Fruit fly (Drosophila melanogaster) whole organism, wandering third instar larva: Measurements from ENCODE around the gene Baldspot.

Source experiments
- Abd-B ChIP-seq: fragments of >200 bp; optimal IDR thresholded peaks from 2 replicates; lab custom pipeline; 2017; ENCODE audit warnings: missing biosample characterization, missing genetic modification characterization
- CG32264 ChIP-seq: fragments of 200-800 bp; sonication (Bioruptor generic); optimal IDR thresholded peaks from 2 replicates; lab custom pipeline; 2016; ENCODE audit warnings: missing biosample characterization, missing genetic modification characterization
- CrebA ChIP-seq: fragments of 200-800 bp; sonication (Bioruptor generic); optimal IDR thresholded peaks from 2 replicates; lab custom pipeline; 2016; ENCODE audit warnings: missing biosample characterization, mild to moderate bottlenecking, missing genetic modification characterization, borderline replicate concordance
- Dfd ChIP-seq: fragments of >200 bp; optimal IDR thresholded peaks from 2 replicates; lab custom pipeline; 2017; ENCODE audit warnings: missing biosample characterization, missing genetic modification characterization
- Hnf4 ChIP-seq: fragments of 200-800 bp; sonication (Bioruptor generic); optimal IDR thresholded peaks from 2 replicates; lab custom pipeline; 2016; ENCODE audit warnings: missing biosample characterization, mild to moderate bottlenecking, missing genetic modification characterization
- Hr78 ChIP-seq: fragments of >200 bp; optimal IDR thresholded peaks from 2 replicates; lab custom pipeline; 2017; ENCODE audit warnings: missing biosample characterization, missing genetic modification characterization
- Hr83 ChIP-seq: fragments of 200-300 bp; sonication (Bioruptor generic); optimal IDR thresholded peaks from 2 replicates; lab custom pipeline; 2016; ENCODE audit warnings: missing biosample characterization, mild to moderate bottlenecking, missing genetic modification characterization, moderate library complexity; ENCODE audit not compliant: poor library complexity, severe bottlenecking
- Jra ChIP-seq: sonication (Bioruptor generic); optimal IDR thresholded peaks from 2 replicates; lab custom pipeline; 2016; ENCODE audit warnings: missing biosample characterization, missing genetic modification characterization
- Mio ChIP-seq: sonication (Bioruptor generic); optimal IDR thresholded peaks from 2 replicates; lab custom pipeline; 2016; ENCODE audit warnings: missing biosample characterization, missing genetic modification characterization
- Myc ChIP-seq: fragments of >200 bp; optimal IDR thresholded peaks from 2 replicates; lab custom pipeline; 2017
- N ChIP-seq: fragments of >200 bp; optimal IDR thresholded peaks from 2 replicates; lab custom pipeline; 2018; ENCODE audit warnings: missing biosample characterization, missing external identifiers, missing genetic modification characterization
- OdsH ChIP-seq: fragments of 200-800 bp; sonication (Bioruptor generic); optimal IDR thresholded peaks from 2 replicates; lab custom pipeline; 2016; ENCODE audit warnings: missing biosample characterization, mild to moderate bottlenecking, missing genetic modification characterization
- Rel ChIP-seq, 2 experiments: fragments of 200-800 bp; sonication (Bioruptor generic) in 1 of 2; optimal IDR thresholded peaks; 2 replicates in 1 of 2; 3 replicates in 1 of 2; lab custom pipeline; 2016 to 2019; ENCODE audit warnings: mild to moderate bottlenecking in 2 of 2, missing biosample characterization in 2 of 2, missing genetic modification characterization in 2 of 2, moderate library complexity in 1 of 2
- Sp1 ChIP-seq: fragments of 200-800 bp; sonication (Bioruptor generic); optimal IDR thresholded peaks from 3 replicates; lab custom pipeline; 2019; ENCODE audit warnings: missing biosample characterization, mild to moderate bottlenecking, missing genetic modification characterization, moderate library complexity
- Vsx2 ChIP-seq: fragments of 200-300, 225-300 bp; sonication (Bioruptor generic); optimal IDR thresholded peaks from 2 replicates; lab custom pipeline; 2018; ENCODE audit warnings: missing biosample characterization, missing genetic modification characterization; ENCODE audit not compliant: partially characterized antibody
- br ChIP-seq: fragments of 200-800 bp; sonication (Bioruptor generic); optimal IDR thresholded peaks from 2 replicates; lab custom pipeline; 2016; ENCODE audit warnings: missing biosample characterization, missing genetic modification characterization
- dmrt93B ChIP-seq: fragments of 200-800 bp; sonication (Bioruptor generic); optimal IDR thresholded peaks from 2 replicates; lab custom pipeline; 2018; ENCODE audit warnings: missing biosample characterization, mild to moderate bottlenecking, missing genetic modification characterization
- dsf ChIP-seq: sonication (Bioruptor generic); optimal IDR thresholded peaks from 2 replicates; lab custom pipeline; 2016; ENCODE audit warnings: missing biosample characterization, missing genetic modification characterization, borderline replicate concordance
- ey ChIP-seq: fragments of 200-800 bp; sonication (Bioruptor generic); optimal IDR thresholded peaks from 2 replicates; lab custom pipeline; 2016; ENCODE audit warnings: missing biosample characterization, missing genetic modification characterization
- foxo ChIP-seq, 2 experiments: fragments of 200-800 bp; sonication (Bioruptor generic); optimal IDR thresholded peaks; 2 replicates in 1 of 2; 3 replicates in 1 of 2; lab custom pipeline; 2016 to 2017; ENCODE audit warnings: missing biosample characterization in 2 of 2, missing genetic modification characterization in 2 of 2
- fru ChIP-seq: fragments of 200-800 bp; sonication (Bioruptor generic); optimal IDR thresholded peaks from 3 replicates; lab custom pipeline; 2016; ENCODE audit warnings: missing biosample characterization, mild to moderate bottlenecking, missing genetic modification characterization
- h ChIP-seq: fragments of 200-800 bp; sonication (Bioruptor generic); optimal IDR thresholded peaks from 3 replicates; lab custom pipeline; 2016; ENCODE audit warnings: missing biosample characterization, mild to moderate bottlenecking, missing genetic modification characterization
- lola ChIP-seq: fragments of >200 bp; optimal IDR thresholded peaks from 2 replicates; lab custom pipeline; 2017; ENCODE audit warnings: missing biosample characterization, missing genetic modification characterization
- pan ChIP-seq: fragments of >200 bp; optimal IDR thresholded peaks from 2 replicates; lab custom pipeline; 2017
- psq ChIP-seq: fragments of 200-800 bp; sonication (Bioruptor generic); optimal IDR thresholded peaks from 3 replicates; lab custom pipeline; 2017; ENCODE audit warnings: missing biosample characterization, mild to moderate bottlenecking, missing genetic modification characterization, moderate library complexity
- rgr ChIP-seq: fragments of 200-800 bp; sonication (Bioruptor generic); optimal IDR thresholded peaks from 3 replicates; lab custom pipeline; 2016; ENCODE audit warnings: missing biosample characterization, mild to moderate bottlenecking, missing genetic modification characterization
- sage ChIP-seq: fragments of 200-800 bp; sonication (Bioruptor generic); optimal IDR thresholded peaks from 2 replicates; lab custom pipeline; 2016; ENCODE audit warnings: missing biosample characterization, mild to moderate bottlenecking, missing genetic modification characterization
- tai ChIP-seq: sonication (Bioruptor generic); optimal IDR thresholded peaks from 2 replicates; lab custom pipeline; 2016; ENCODE audit warnings: missing biosample characterization, missing genetic modification characterization
- woc ChIP-seq: sonication (Bioruptor generic); optimal IDR thresholded peaks from 2 replicates; lab custom pipeline; 2016; ENCODE audit warnings: missing biosample characterization, mild to moderate bottlenecking, missing genetic modification characterization

Gene Baldspot

DNA sequence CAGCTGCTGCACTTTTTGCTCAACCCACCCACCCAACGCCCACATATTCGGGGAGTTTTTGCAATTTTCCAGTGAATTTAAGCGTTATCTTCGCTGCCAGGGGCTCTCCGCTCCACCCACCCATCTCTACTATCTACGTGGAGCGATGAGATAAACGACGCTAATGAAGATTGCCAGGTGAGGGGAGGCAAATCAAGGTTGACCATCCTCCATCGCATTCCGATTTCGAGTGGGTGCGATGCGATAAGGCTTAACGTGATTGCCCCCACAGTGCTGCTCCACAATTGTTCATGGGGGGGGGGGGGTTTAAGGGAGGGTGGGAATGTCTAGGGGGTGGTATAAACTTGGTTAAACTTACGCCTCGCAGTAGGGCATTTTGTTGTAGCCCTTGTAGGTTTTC, 32.4 kb upstream of the Baldspot start:
- TF ChIP-seq dsf (GFP tag; lab: Kevin White, UChicago) (no peak), Rel (GFP tag; optimal IDR thresholded peaks at IDR 0.05; lab: Kevin White, UChicago) (no peak), Rel (tag; optimal IDR thresholded peaks at IDR 0.05; lab: Kevin White, UChicago) (peak; percentile 97), rgr (GFP tag; lab: Kevin White, UChicago) (peak; percentile 14), h (GFP tag; lab: Kevin White, UChicago) (peak; percentile 7), Vsx2 (peak; percentile 57)

dm6 chr3L:16690055-16690454, 28.6 kb upstream of the Baldspot start:
- TF ChIP-seq OdsH (GFP tag; lab: Kevin White, UChicago) = no peak
- no peak for TF ChIP-seq Hr78 (GFP tag; lab: Kevin White, UChicago)
- TF ChIP-seq N (GFP tag; lab: Kevin White, UChicago) = no peak
- no peak for TF ChIP-seq woc
- no peak for TF ChIP-seq Mio (GFP tag; lab: Kevin White, UChicago)
- TF ChIP-seq ey (GFP tag; lab: Kevin White, UChicago) = no peak
- peak; percentile 85 for TF ChIP-seq Dfd

DNA sequence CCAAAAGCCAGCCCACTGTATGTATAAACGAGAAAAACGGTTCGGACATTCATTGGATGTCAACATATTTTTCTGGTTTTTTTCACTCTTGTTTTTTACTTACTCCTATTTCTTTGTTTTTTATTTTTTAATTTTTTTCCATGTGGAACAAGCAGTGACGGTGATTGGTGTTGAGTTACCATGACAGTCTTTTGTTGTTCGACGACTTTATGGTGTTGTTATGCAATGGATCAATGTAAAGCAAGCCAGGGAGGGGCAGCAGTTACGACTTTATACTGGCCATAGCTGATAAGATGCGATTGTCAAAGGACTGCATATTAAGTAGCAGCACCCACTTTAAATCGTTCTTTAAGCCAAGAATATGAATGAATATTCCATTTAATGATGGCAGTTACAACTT, 28.1 kb upstream of the Baldspot start:
- TF ChIP-seq ey (GFP tag; lab: Kevin White, UChicago) = no peak
- no peak for TF ChIP-seq Hr83 (GFP tag; lab: Kevin White, UChicago)
- TF ChIP-seq lola = no peak
- no peak for TF ChIP-seq Hr78 (GFP tag; lab: Kevin White, UChicago)

DNA sequence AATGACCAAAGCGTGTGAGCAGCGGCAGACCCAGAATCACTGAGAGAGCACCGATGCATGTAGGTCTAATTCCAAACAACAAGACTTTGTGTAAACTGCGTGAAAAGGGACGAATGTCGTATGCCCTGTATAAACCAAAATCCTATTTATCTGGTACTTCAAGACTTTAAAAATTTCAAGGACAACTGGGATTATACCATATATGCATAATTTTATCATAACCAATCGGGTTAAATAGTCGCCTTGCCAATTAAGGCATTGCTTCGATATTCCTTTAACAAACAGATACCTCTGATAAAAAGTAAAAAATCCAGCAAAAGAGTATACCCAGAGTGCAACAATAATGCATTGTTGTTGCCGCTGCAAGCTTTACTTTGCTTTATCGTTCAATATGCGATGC, 21.6 kb upstream of the Baldspot start:
- no peak for TF ChIP-seq Hnf4
- no peak for TF ChIP-seq Jra (GFP tag; lab: Kevin White, UChicago)
- TF ChIP-seq Myc (lab: Kevin White, UChicago) = no peak
- no peak for TF ChIP-seq Dfd
- TF ChIP-seq fru (GFP tag; lab: Kevin White, UChicago) = no peak
- no peak for TF ChIP-seq CrebA (GFP tag; lab: Kevin White, UChicago)
- no peak for TF ChIP-seq pan (lab: Kevin White, UChicago)
- TF ChIP-seq dsf (GFP tag; lab: Kevin White, UChicago) = no peak
- TF ChIP-seq dmrt93B (GFP tag; lab: Kevin White, UChicago) = no peak
- TF ChIP-seq foxo (GFP tag; optimal IDR thresholded peaks at IDR 0.05; lab: Kevin White, UChicago) = no peak

dm6 chr3L:16682371-16682770, 21.0 kb upstream of the Baldspot start:
- peak; percentile 23 for TF ChIP-seq h (GFP tag; lab: Kevin White, UChicago)
- no peak for TF ChIP-seq Rel (GFP tag; optimal IDR thresholded peaks at IDR 0.05; lab: Kevin White, UChicago)
- peak; percentile 94 for TF ChIP-seq Rel (tag; optimal IDR thresholded peaks at IDR 0.05; lab: Kevin White, UChicago)
- no peak for TF ChIP-seq psq (GFP tag; lab: Kevin White, UChicago)
- peak; percentile 63 for TF ChIP-seq CrebA (GFP tag; lab: Kevin White, UChicago)

DNA sequence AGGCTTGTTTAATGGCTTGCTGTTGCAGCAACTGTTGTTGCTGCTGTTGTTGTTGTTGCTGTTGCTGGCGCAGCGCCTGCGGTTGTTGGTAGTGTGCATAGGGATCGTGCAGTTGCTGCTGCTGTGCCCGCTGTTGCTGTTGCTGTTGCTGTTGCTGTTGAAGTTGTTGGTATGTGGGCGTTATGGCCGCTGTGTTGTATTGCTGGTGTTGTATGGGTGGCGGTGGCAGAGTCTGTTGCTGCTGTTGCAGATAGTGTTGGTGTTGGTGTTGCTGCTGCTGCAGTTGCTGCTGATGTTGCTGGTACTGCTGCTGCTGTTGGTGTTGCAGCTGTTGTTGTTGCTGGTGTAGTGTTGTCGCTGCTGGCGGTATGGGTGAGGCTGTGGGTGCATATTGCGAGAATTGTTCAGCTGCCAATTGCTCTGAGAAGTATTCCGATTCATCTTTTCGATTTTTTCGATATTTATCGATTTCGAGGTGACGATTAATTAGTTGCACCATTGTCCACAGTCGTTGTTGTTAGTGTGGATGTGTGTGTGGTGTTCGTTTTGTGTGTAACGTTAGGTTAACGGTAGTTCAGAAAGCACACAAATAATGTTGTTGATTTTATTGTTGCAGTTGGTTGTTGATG, 18.2 kb upstream of the Baldspot start:
- TF ChIP-seq foxo (GFP tag; optimal IDR thresholded peaks at IDR 0.05; lab: Kevin White, UChicago) = no peak
- TF ChIP-seq CG32264 (GFP tag; lab: Kevin White, UChicago) = no peak
- TF ChIP-seq br (GFP tag; lab: Kevin White, UChicago) = no peak
- TF ChIP-seq Dfd = peak; percentile 98
- no peak for TF ChIP-seq Hr83 (GFP tag; lab: Kevin White, UChicago)

dm6 chr3L:16673367-16674014, 12.1 kb upstream of the Baldspot start, which contains the start of the genes zetaCOP and CG13032:
Gene zetaCOP (minus strand): TSS chr3L:16673555.
Gene CG13032 (plus strand): TSS chr3L:16673964.
- no peak for TF ChIP-seq Abd-B
- TF ChIP-seq Vsx2 = no peak
- no peak for TF ChIP-seq tai (GFP tag; lab: Kevin White, UChicago)
- peak; percentile 34 for TF ChIP-seq rgr (GFP tag; lab: Kevin White, UChicago)
- peak; percentile 10 for TF ChIP-seq sage (GFP tag; lab: Kevin White, UChicago)
- TF ChIP-seq psq (GFP tag; lab: Kevin White, UChicago) = no peak
- peak; percentile 51 for TF ChIP-seq Myc (lab: Kevin White, UChicago)
- TF ChIP-seq Sp1 (GFP tag; lab: Kevin White, UChicago) = no peak
